Worm (Caenorhabditis elegans): Measurements from ENCODE around the gene abf-4.

abf-4 gene

ce11 chrV:20580511-20581040 is 22.4 kb upstream of the abf-4 start, which contains the start of gene F26F2.7 (continued):
- no peak for TF ChIP-seq nhr-11 (tag; optimal IDR thresholded peaks at IDR 0.05)
- no peak for TF ChIP-seq mbf-1 (tag; optimal IDR thresholded peaks at IDR 0.05)
- TF ChIP-seq lsy-2 (tag; optimal IDR thresholded peaks at IDR 0.05): peak; percentile 82 to 93
- peak; percentile 94 for TF ChIP-seq C34F6.9 (tag; optimal IDR thresholded peaks at IDR 0.05)
- peak; percentile 71 for TF ChIP-seq sem-4 (tag; optimal IDR thresholded peaks at IDR 0.05)
- no peak for TF ChIP-seq nhr-10 (tag; optimal IDR thresholded peaks at IDR 0.05)
- peak; percentile 61 for TF ChIP-seq ztf-4 (tag; optimal IDR thresholded peaks at IDR 0.05)
- TF ChIP-seq crh-2 (tag; optimal IDR thresholded peaks at IDR 0.05): peak; percentile 88

- TF ChIP-seq snpc-4 (tag; optimal IDR thresholded peaks at IDR 0.05) (no peak), sma-3 (GFP tag; optimal IDR thresholded peaks at IDR 0.05) (no peak), unc-62 (GFP tag; optimal IDR thresholded peaks at IDR 0.05) (no peak), lsy-2 (tag; optimal IDR thresholded peaks at IDR 0.05) (no peak), unc-55 (GFP tag; optimal IDR thresholded peaks at IDR 0.05) (no peak), crh-2 (tag; optimal IDR thresholded peaks at IDR 0.05) (no peak), lin-39 (tag; optimal IDR thresholded peaks at IDR 0.05) (no peak), skn-1 (tag; optimal IDR thresholded peaks at IDR 0.05) (no peak), elt-3 (tag; optimal IDR thresholded peaks at IDR 0.05) (no peak), elt-1 (tag; optimal IDR thresholded peaks at IDR 0.05) (no peak), dmd-4 (tag; optimal IDR thresholded peaks at IDR 0.05) (no peak), ZK546.5 (tag; optimal IDR thresholded peaks at IDR 0.05) (no peak), mdl-1 (tag; optimal IDR thresholded peaks at IDR 0.05) (no peak), ama-1 (optimal IDR thresholded peaks at IDR 0.05) (no peak), aly-2 (tag; optimal IDR thresholded peaks at IDR 0.05) (no peak), nhr-77 (tag; optimal IDR thresholded peaks at IDR 0.05) (no peak), egl-27 (tag; optimal IDR thresholded peaks at IDR 0.05) (no peak), peb-1 (tag; optimal IDR thresholded peaks at IDR 0.05) (no peak), ztf-11 (tag; optimal IDR thresholded peaks at IDR 0.05) (no peak), unc-39 (tag; optimal IDR thresholded peaks at IDR 0.05) (no peak)
These were observed 21.4 kb upstream of the abf-4 start, which contains the start of gene F26F2.8 for ce11 chrV:20579534-20579933. Gene F26F2.8 (plus strand): TSS chrV:20579546.

ce11 chrV:20574872-20575271 is 16.7 kb upstream of the abf-4 start:
- TF ChIP-seq gmeb-1 (tag; optimal IDR thresholded peaks at IDR 0.05) (no peak), nhr-129 (tag; optimal IDR thresholded peaks at IDR 0.05) (no peak), lsy-2 (tag; optimal IDR thresholded peaks at IDR 0.05) (no peak), Y55F3AM.14 (GFP tag; optimal IDR thresholded peaks at IDR 0.05) (no peak), alr-1 (tag; optimal IDR thresholded peaks at IDR 0.05) (no peak)

ce11 chrV:20574314-20574713 is 16.1 kb upstream of the abf-4 start, which contains the start of gene clec-263:
Gene clec-263 (plus strand): TSS chrV:20574614.
- TF ChIP-seq lin-39 (tag; optimal IDR thresholded peaks at IDR 0.05) (no peak), nhr-12 (tag; optimal IDR thresholded peaks at IDR 0.05) (no peak), unc-62 (GFP tag; optimal IDR thresholded peaks at IDR 0.05) (no peak), mab-5 (tag; optimal IDR thresholded peaks at IDR 0.05) (no peak), alr-1 (tag; optimal IDR thresholded peaks at IDR 0.05) (no peak), snpc-4 (tag; optimal IDR thresholded peaks at IDR 0.05) (no peak), gmeb-1 (tag; optimal IDR thresholded peaks at IDR 0.05) (no peak), fos-1 (tag; optimal IDR thresholded peaks at IDR 0.05) (no peak), ceh-82 (tag; optimal IDR thresholded peaks at IDR 0.05) (no peak), skn-1 (tag; optimal IDR thresholded peaks at IDR 0.05) (no peak), nhr-77 (tag; optimal IDR thresholded peaks at IDR 0.05) (no peak), ceh-16 (tag; optimal IDR thresholded peaks at IDR 0.05) (no peak), F13H6.1 (tag; optimal IDR thresholded peaks at IDR 0.05) (no peak), dmd-4 (tag; optimal IDR thresholded peaks at IDR 0.05) (no peak), ama-1 (optimal IDR thresholded peaks at IDR 0.05) (no peak), sem-4 (tag; optimal IDR thresholded peaks at IDR 0.05) (no peak), nhr-129 (tag; optimal IDR thresholded peaks at IDR 0.05) (no peak), nhr-6 (tag; optimal IDR thresholded peaks at IDR 0.05) (no peak), sma-9 (GFP tag; optimal IDR thresholded peaks at IDR 0.05) (no peak), sma-9 (tag; optimal IDR thresholded peaks at IDR 0.05) (no peak)
